Worm (Caenorhabditis elegans): ENCODE results near the gene irld-15.

Gene irld-15

ce11 chrV:2303775-2304174 is at the start of gene irld-15:
TSS of gene irld-15 (minus strand) at chrV:2303875.
- TF ChIP-seq fkh-6 (tag; optimal IDR thresholded peaks at IDR 0.05) (no peak), madf-2 (tag; optimal IDR thresholded peaks at IDR 0.05) (no peak), ceh-18 (tag; optimal IDR thresholded peaks at IDR 0.05) (no peak), F13H6.1 (tag; optimal IDR thresholded peaks at IDR 0.05) (no peak), ahr-1 (tag; optimal IDR thresholded peaks at IDR 0.05) (no peak), pros-1 (tag; optimal IDR thresholded peaks at IDR 0.05) (no peak), unc-86 (tag; optimal IDR thresholded peaks at IDR 0.05) (no peak), C08G9.2 (tag; optimal IDR thresholded peaks at IDR 0.05) (no peak), ttx-3 (tag; optimal IDR thresholded peaks at IDR 0.05) (no peak), ets-4 (tag; optimal IDR thresholded peaks at IDR 0.05) (no peak), elt-4 (tag; optimal IDR thresholded peaks at IDR 0.05) (no peak), ref-2 (tag; optimal IDR thresholded peaks at IDR 0.05) (no peak), eyg-1 (tag; optimal IDR thresholded peaks at IDR 0.05) (no peak), pha-4 (tag; optimal IDR thresholded peaks at IDR 0.05) (no peak), C38D4.7 (GFP tag; optimal IDR thresholded peaks at IDR 0.05) (no peak), ceh-48 (tag; optimal IDR thresholded peaks at IDR 0.05) (no peak), ceh-30 (tag; optimal IDR thresholded peaks at IDR 0.05) (no peak)

ce11 chrV:2343572-2343971 is 39.9 kb upstream of the irld-15 start:
- no peak for TF ChIP-seq madf-2 (tag; optimal IDR thresholded peaks at IDR 0.05)
- no peak for TF ChIP-seq hlh-13 (GFP tag; optimal IDR thresholded peaks at IDR 0.05)
- TF ChIP-seq ceh-19 (GFP tag; optimal IDR thresholded peaks at IDR 0.05), result no peak
- TF ChIP-seq unc-42 (tag; optimal IDR thresholded peaks at IDR 0.05), result no peak

ce11 chrV:2342083-2342482 is 38.4 kb upstream of the irld-15 start:
- TF ChIP-seq odd-2 (tag; optimal IDR thresholded peaks at IDR 0.05) (no peak), pat-9 (tag; optimal IDR thresholded peaks at IDR 0.05) (no peak), fkh-10 (GFP tag; optimal IDR thresholded peaks at IDR 0.05) (no peak), ceh-6 (GFP tag; optimal IDR thresholded peaks at IDR 0.05) (no peak), ceh-19 (GFP tag; optimal IDR thresholded peaks at IDR 0.05) (no peak), nhr-11 (tag; optimal IDR thresholded peaks at IDR 0.05) (no peak), dmd-4 (tag; optimal IDR thresholded peaks at IDR 0.05; ENCODE audit: borderline replicate concordance) (no peak), K02D7.2 (tag; optimal IDR thresholded peaks at IDR 0.05) (no peak), npax-4 (tag; optimal IDR thresholded peaks at IDR 0.05) (no peak), pag-3 (tag; optimal IDR thresholded peaks at IDR 0.05; ENCODE audit: borderline replicate concordance) (no peak)

ce11 chrV:2341285-2341684 is 37.6 kb upstream of the irld-15 start, which contains the start of gene irld-30:
TSS of gene irld-30 (minus strand) at chrV:2341385.
- TF ChIP-seq zip-5 (tag; optimal IDR thresholded peaks at IDR 0.05), result no peak

- TF ChIP-seq pat-9 (tag; optimal IDR thresholded peaks at IDR 0.05), result no peak
- TF ChIP-seq ceh-48 (tag; optimal IDR thresholded peaks at IDR 0.05), result no peak
- no peak for TF ChIP-seq rnt-1 (tag; optimal IDR thresholded peaks at IDR 0.05)
- TF ChIP-seq K02D7.2 (tag; optimal IDR thresholded peaks at IDR 0.05), result no peak
- TF ChIP-seq lim-6 (tag; optimal IDR thresholded peaks at IDR 0.05), result no peak
These were observed 34.9 kb upstream of the irld-15 start, which contains the start of gene irld-29 for ce11 chrV:2338538-2338937. TSS of gene irld-29 (minus strand) at chrV:2338638.

- TF ChIP-seq ceh-31 (tag; optimal IDR thresholded peaks at IDR 0.05) (no peak), gmeb-2 (tag; optimal IDR thresholded peaks at IDR 0.05) (no peak), T23F11.4 (GFP tag; optimal IDR thresholded peaks at IDR 0.05) (no peak), tbx-2 (tag; optimal IDR thresholded peaks at IDR 0.05) (no peak), pag-3 (tag; optimal IDR thresholded peaks at IDR 0.05; ENCODE audit: borderline replicate concordance) (no peak), fkh-6 (tag; optimal IDR thresholded peaks at IDR 0.05) (no peak), unc-55 (GFP tag; optimal IDR thresholded peaks at IDR 0.05) (no peak), ceh-22 (tag; optimal IDR thresholded peaks at IDR 0.05) (no peak), unc-86 (tag; optimal IDR thresholded peaks at IDR 0.05) (no peak), che-1 (tag; optimal IDR thresholded peaks at IDR 0.05) (no peak), C38D4.7 (GFP tag; optimal IDR thresholded peaks at IDR 0.05) (no peak)
These were observed 32.5 kb upstream of the irld-15 start, which contains the start of gene irld-28 for ce11 chrV:2336151-2336550. TSS of gene irld-28 (minus strand) at chrV:2336251.

Data from whole organism, late embryonic.